Worm (Caenorhabditis elegans) whole organism, L3 larva: Measurements from ENCODE around the gene K05F6.8.
A peak's percentile ranks its signal among the peaks of the same experiment; 100 is the strongest.

Experiments
- R02D3.7 ChIP-seq: fragments of 150-350 bp; optimal IDR thresholded peaks from 2 replicates; lab custom pipeline; 2014; ENCODE audit warnings: missing biosample characterization, missing genetic modification characterization
- ZK546.5 ChIP-seq: sonication (generic microtip); optimal IDR thresholded peaks from 2 replicates; lab custom pipeline; 2017; ENCODE audit warnings: missing biosample characterization, missing genetic modification characterization
- aly-2 ChIP-seq: fragments of 150-350 bp; optimal IDR thresholded peaks from 2 replicates; lab custom pipeline; 2014; ENCODE audit warnings: missing biosample characterization, missing genetic modification characterization
- ama-1 ChIP-seq: fragments of 150-350 bp; optimal IDR thresholded peaks from 2 replicates; lab custom pipeline; 2018
- ceh-28 ChIP-seq: fragments of 150-350 bp; optimal IDR thresholded peaks from 2 replicates; lab custom pipeline; 2014; ENCODE audit warnings: missing biosample characterization, missing genetic modification reagents, missing genetic modification characterization
- ceh-82 ChIP-seq: fragments of 150-350 bp; optimal IDR thresholded peaks from 2 replicates; lab custom pipeline; 2014; ENCODE audit warnings: missing biosample characterization, missing genetic modification characterization
- ceh-9 ChIP-seq: sonication (generic microtip); optimal IDR thresholded peaks from 2 replicates; lab custom pipeline; 2018; ENCODE audit warnings: missing biosample characterization, missing genetic modification characterization
- egl-27 ChIP-seq: sonication (generic microtip); optimal IDR thresholded peaks from 4 replicates; lab custom pipeline; 2017; ENCODE audit warnings: missing biosample characterization, missing genetic modification reagents, missing genetic modification characterization
- egl-5 ChIP-seq: fragments of 150-350 bp; optimal IDR thresholded peaks from 2 replicates; lab custom pipeline; 2017; ENCODE audit warnings: missing biosample characterization, missing genetic modification reagents, missing genetic modification characterization, inconsistent platforms
- elt-1 ChIP-seq: fragments of 150-350 bp; optimal IDR thresholded peaks from 2 replicates; lab custom pipeline; 2014; ENCODE audit warnings: missing biosample characterization, missing genetic modification characterization
- elt-2 ChIP-seq: sonication (generic microtip); optimal IDR thresholded peaks from 2 replicates; lab custom pipeline; 2016; ENCODE audit warnings: missing genetic modification reagents, mild to moderate bottlenecking, missing genetic modification characterization, missing compliant biosample characterization
- elt-3 ChIP-seq, 3 experiments: fragments of 150-350 bp in 1 of 3; sonication (generic microtip) in 2 of 3; optimal IDR thresholded peaks; 2 replicates in 2 of 3; 4 replicates in 1 of 3; lab custom pipeline; 2014 to 2017; ENCODE audit warnings: missing biosample characterization in 3 of 3, missing genetic modification characterization in 3 of 3
- eor-1 ChIP-seq, 2 experiments: fragments of 150-350 bp; optimal IDR thresholded peaks; 2 replicates each; lab custom pipeline; 2014 to 2018; ENCODE audit warnings: missing biosample characterization in 2 of 2, missing genetic modification characterization in 2 of 2
- fkh-2 ChIP-seq: fragments of 150-350 bp; optimal IDR thresholded peaks from 2 replicates; lab custom pipeline; 2014; ENCODE audit warnings: missing biosample characterization, missing genetic modification reagents, missing genetic modification characterization
- fos-1 ChIP-seq: fragments of 150-350 bp; optimal IDR thresholded peaks from 2 replicates; lab custom pipeline; 2014; ENCODE audit warnings: missing biosample characterization, missing genetic modification characterization
- hmg-11 ChIP-seq: sonication (generic microtip); optimal IDR thresholded peaks from 2 replicates; lab custom pipeline; 2016; ENCODE audit warnings: missing genetic modification characterization, missing compliant biosample characterization
- jun-1 ChIP-seq: fragments of 150-350 bp; optimal IDR thresholded peaks from 2 replicates; lab custom pipeline; 2014; ENCODE audit warnings: missing biosample characterization, missing genetic modification reagents, missing genetic modification characterization
- lin-15B ChIP-seq: fragments of 150-350 bp; optimal IDR thresholded peaks from 2 replicates; lab custom pipeline; 2014; ENCODE audit warnings: missing biosample characterization, missing genetic modification characterization
- lin-39 ChIP-seq: fragments of 150-350 bp; optimal IDR thresholded peaks from 2 replicates; lab custom pipeline; 2018; ENCODE audit warnings: missing biosample characterization, missing genetic modification reagents, missing genetic modification characterization
- lsy-12 ChIP-seq: sonication (generic microtip); optimal IDR thresholded peaks from 2 replicates; lab custom pipeline; 2016; ENCODE audit warnings: mild to moderate bottlenecking, missing genetic modification characterization, missing compliant biosample characterization
- mdl-1 ChIP-seq: fragments of 150-350 bp; optimal IDR thresholded peaks from 2 replicates; lab custom pipeline; 2014; ENCODE audit warnings: missing biosample characterization, missing genetic modification characterization
- mml-1 ChIP-seq: fragments of 150-350 bp; sonication (generic microtip); optimal IDR thresholded peaks from 3 replicates; lab custom pipeline; 2014; ENCODE audit warnings: missing biosample characterization, missing genetic modification characterization
- nfya-1 ChIP-seq: sonication (generic microtip); optimal IDR thresholded peaks from 2 replicates; lab custom pipeline; 2017; ENCODE audit warnings: missing genetic modification characterization, mild to moderate bottlenecking, missing compliant biosample characterization, antibody characterized with exemption, moderate library complexity; ENCODE audit not compliant: insufficient read depth
- nhr-11 ChIP-seq: fragments of 150-350 bp; optimal IDR thresholded peaks from 2 replicates; lab custom pipeline; 2014; ENCODE audit warnings: missing biosample characterization, missing genetic modification characterization
- nhr-12 ChIP-seq: fragments of 150-350 bp; optimal IDR thresholded peaks from 2 replicates; lab custom pipeline; 2014; ENCODE audit warnings: missing biosample characterization, missing genetic modification characterization
- nhr-237 ChIP-seq: fragments of 150-350 bp; optimal IDR thresholded peaks from 2 replicates; lab custom pipeline; 2014; ENCODE audit warnings: missing biosample characterization, missing genetic modification characterization
- nhr-43 ChIP-seq: sonication (generic microtip); optimal IDR thresholded peaks from 2 replicates; lab custom pipeline; 2016; ENCODE audit warnings: mild to moderate bottlenecking, missing genetic modification characterization, missing compliant biosample characterization; ENCODE audit not compliant: poor library complexity, severe bottlenecking
- nhr-76 ChIP-seq: fragments of 150-350 bp; sonication (generic microtip); optimal IDR thresholded peaks from 5 replicates; lab custom pipeline; 2014; ENCODE audit warnings: missing biosample characterization, missing genetic modification characterization
- nhr-77 ChIP-seq: fragments of 150-350 bp; optimal IDR thresholded peaks from 2 replicates; lab custom pipeline; 2014; ENCODE audit warnings: missing biosample characterization, missing genetic modification characterization
- pha-4 ChIP-seq: fragments of 150-350 bp; optimal IDR thresholded peaks from 2 replicates; lab custom pipeline; 2014; ENCODE audit warnings: missing biosample characterization, missing genetic modification reagents, missing genetic modification characterization
- pqm-1 ChIP-seq: fragments of 150-350 bp; optimal IDR thresholded peaks from 2 replicates; lab custom pipeline; 2017; ENCODE audit warnings: missing biosample characterization, missing genetic modification characterization, inconsistent platforms
- sea-2 ChIP-seq: fragments of 150-350 bp; sonication (generic microtip); optimal IDR thresholded peaks from 4 replicates; lab custom pipeline; 2014; ENCODE audit warnings: missing biosample characterization, missing genetic modification reagents, missing genetic modification characterization
- snpc-4 ChIP-seq: fragments of 150-350 bp; optimal IDR thresholded peaks from 2 replicates; lab custom pipeline; 2014; ENCODE audit warnings: missing biosample characterization, missing genetic modification characterization
- tbx-2 ChIP-seq: sonication (generic microtip); optimal IDR thresholded peaks from 2 replicates; lab custom pipeline; 2016; ENCODE audit warnings: mild to moderate bottlenecking, missing genetic modification characterization, missing compliant biosample characterization
- unc-39 ChIP-seq: sonication (generic microtip); optimal IDR thresholded peaks from 4 replicates; lab custom pipeline; 2017; ENCODE audit warnings: missing biosample characterization, missing genetic modification characterization
- unc-62 ChIP-seq: fragments of 150-350 bp; sonication (generic microtip); optimal IDR thresholded peaks from 4 replicates; lab custom pipeline; 2014; ENCODE audit warnings: missing biosample characterization, missing genetic modification reagents, missing genetic modification characterization
- zag-1 ChIP-seq: fragments of 150-350 bp; optimal IDR thresholded peaks from 2 replicates; lab custom pipeline; 2014; ENCODE audit warnings: missing biosample characterization, missing genetic modification characterization
- ztf-11 ChIP-seq: fragments of 150-350 bp; optimal IDR thresholded peaks from 2 replicates; lab custom pipeline; 2014; ENCODE audit warnings: missing biosample characterization, missing genetic modification characterization

Gene K05F6.8

ce11 chrII:1584140-1584539, 16.6 kb upstream of the K05F6.8 start, which contains the start of gene clec-21:
clec-21 (minus strand) TSS chrII:1584240.
- TF ChIP-seq zag-1 (tag; lab: Kevin White, UChicago) (no peak), unc-39 (no peak), mdl-1 (no peak), lsy-12 (tag; lab: Kevin White, UChicago) (no peak), ceh-9 (tag; lab: Kevin White, UChicago) (no peak), nhr-77 (no peak), sea-2 (GFP tag; lab: Kevin White, UChicago) (no peak), ztf-11 (tag; lab: Kevin White, UChicago) (no peak), R02D3.7 (no peak), nhr-237 (no peak), tbx-2 (tag; lab: Kevin White, UChicago) (no peak), unc-62 (no peak), lin-39 (no peak), fkh-2 (tag; lab: Kevin White, UChicago) (no peak), nfya-1 (tag; lab: Kevin White, UChicago) (no peak)

DNA sequence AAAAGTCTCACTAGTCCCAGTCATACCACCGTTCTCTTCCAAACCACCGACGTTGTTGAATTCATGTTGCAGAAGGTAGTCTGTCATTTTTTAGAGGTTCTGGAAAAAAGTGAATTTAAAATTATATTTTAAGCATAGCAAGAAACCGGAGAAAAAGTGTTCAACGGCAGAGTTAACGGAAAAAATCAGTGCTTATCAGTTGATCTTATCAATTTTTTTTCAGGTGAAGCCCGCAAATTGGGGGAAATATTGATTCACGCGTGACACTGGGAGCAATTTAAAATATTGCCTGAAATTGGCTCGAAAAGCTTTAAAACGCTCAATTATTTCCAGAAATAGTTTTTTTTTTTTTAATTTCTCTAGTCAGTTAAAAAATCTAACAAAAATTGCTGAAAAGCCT, 12.3 kb upstream of the K05F6.8 start, which contains the start of gene math-38:
TSS of gene math-38 (minus strand) at position 101 of the 400 bp plus-strand sequence.
- TF ChIP-seq elt-2 (peak; percentile 56), R02D3.7 (no peak)

DNA sequence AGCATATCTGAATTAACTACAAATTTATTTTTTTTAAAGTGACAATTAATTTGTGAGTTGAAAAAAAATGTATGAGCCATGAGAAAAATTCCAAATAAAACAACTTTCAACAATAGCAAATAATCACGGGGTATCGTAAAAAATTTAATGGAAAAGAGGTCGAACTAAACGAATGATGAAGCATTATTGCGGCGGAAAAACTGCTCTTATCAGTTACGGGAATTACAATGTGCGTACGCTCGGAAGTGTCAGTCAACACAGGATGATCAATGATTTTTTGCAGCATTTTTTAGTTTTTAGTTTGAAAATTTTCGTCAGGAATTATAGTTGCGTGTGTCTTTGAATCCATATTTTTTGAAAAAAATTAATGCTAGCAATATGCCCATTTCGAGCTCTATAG, 9.2 kb upstream of the K05F6.8 start:
- no peak for TF ChIP-seq nhr-237
- no peak for TF ChIP-seq unc-39
- no peak for TF ChIP-seq ceh-28 (tag; lab: Kevin White, UChicago)
- no peak for TF ChIP-seq tbx-2 (tag; lab: Kevin White, UChicago)
- no peak for TF ChIP-seq ama-1 (lab: Kevin White, UChicago)
- TF ChIP-seq elt-2 = peak; percentile 82
- peak; percentile 68 for TF ChIP-seq pqm-1 (tag; lab: Kevin White, UChicago)
- peak; percentile 21 for TF ChIP-seq jun-1 (tag; lab: Kevin White, UChicago)
- no peak for TF ChIP-seq sea-2 (GFP tag; lab: Kevin White, UChicago)

DNA sequence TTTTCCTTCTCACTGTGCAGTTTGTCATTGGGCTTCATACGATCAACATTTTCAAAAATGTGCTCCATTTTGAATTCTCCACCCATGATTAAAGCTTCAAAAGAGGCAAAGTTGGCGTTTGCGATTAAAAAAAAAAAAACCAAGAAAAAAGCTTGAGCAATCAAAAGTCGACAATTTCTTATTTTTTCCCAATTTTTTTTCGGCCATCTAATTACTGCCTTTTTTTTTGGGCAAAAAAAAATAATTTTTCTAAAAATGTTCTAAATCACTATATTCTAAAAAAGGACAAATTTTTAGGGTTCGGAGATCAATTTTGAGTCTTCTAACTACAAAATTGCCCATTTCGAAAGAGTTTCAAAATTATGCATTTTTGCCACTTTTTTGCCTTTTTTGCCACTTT, 8.5 kb upstream of the K05F6.8 start, which contains the start of gene K05F6.10:
TSS of gene K05F6.10 (minus strand) at position 101 of the 400 bp plus-strand sequence.
- no peak for TF ChIP-seq ZK546.5
- no peak for TF ChIP-seq nhr-12 (tag; lab: Kevin White, UChicago)
- no peak for TF ChIP-seq mdl-1
- no peak for TF ChIP-seq snpc-4 (tag; lab: Kevin White, UChicago)
- no peak for TF ChIP-seq nfya-1 (tag; lab: Kevin White, UChicago)
- no peak for TF ChIP-seq egl-5 (tag; lab: Kevin White, UChicago)
- no peak for TF ChIP-seq ceh-28 (tag; lab: Kevin White, UChicago)
- no peak for TF ChIP-seq eor-1 (tag; optimal IDR thresholded peaks at IDR 0.05; lab: Kevin White, UChicago)
- TF ChIP-seq ceh-82 (tag; lab: Kevin White, UChicago) = no peak
- no peak for TF ChIP-seq nhr-237
- TF ChIP-seq pha-4 (tag; lab: Kevin White, UChicago) = no peak
- TF ChIP-seq fos-1 (tag; lab: Kevin White, UChicago) = no peak
- TF ChIP-seq ceh-9 (tag; lab: Kevin White, UChicago) = no peak
- no peak for TF ChIP-seq ztf-11 (tag; lab: Kevin White, UChicago)
- TF ChIP-seq lin-15B (tag; lab: Kevin White, UChicago) = no peak

DNA sequence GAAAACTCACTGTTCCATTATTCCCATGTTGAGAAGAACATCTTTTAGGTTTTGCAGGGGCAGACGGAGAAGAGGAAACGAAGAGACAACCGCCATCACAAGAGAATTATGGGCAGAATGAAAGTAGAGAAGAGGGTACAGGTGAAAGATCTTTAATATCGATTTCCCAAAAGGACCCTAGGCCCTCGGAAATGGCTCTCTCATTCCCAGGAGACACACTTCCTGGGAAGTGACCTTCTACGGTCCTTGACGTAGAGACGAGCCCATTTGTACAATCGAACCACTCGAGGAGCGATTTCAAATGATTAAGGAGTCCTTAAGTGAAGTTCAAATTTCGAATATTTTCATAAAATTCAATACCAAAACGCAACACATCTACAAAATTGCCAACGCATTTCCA, 3.5 kb upstream of the K05F6.8 start, which contains the start of gene fbxb-46:
TSS of gene fbxb-46 (minus strand) at position 101 of the 400 bp plus-strand sequence.
- no peak for TF ChIP-seq unc-62
- no peak for TF ChIP-seq mml-1 (tag; lab: Kevin White, UChicago)
- TF ChIP-seq tbx-2 (tag; lab: Kevin White, UChicago) = no peak
- no peak for TF ChIP-seq egl-27 (tag; lab: Kevin White, UChicago)
- TF ChIP-seq nhr-43 (tag; lab: Kevin White, UChicago) = no peak
- no peak for TF ChIP-seq ama-1 (lab: Kevin White, UChicago)
- no peak for TF ChIP-seq lin-15B (tag; lab: Kevin White, UChicago)
- TF ChIP-seq ztf-11 (tag; lab: Kevin White, UChicago) = no peak
- TF ChIP-seq nfya-1 (tag; lab: Kevin White, UChicago) = no peak
- TF ChIP-seq nhr-76 = no peak
- TF ChIP-seq aly-2 (tag; lab: Kevin White, UChicago) = no peak
- no peak for TF ChIP-seq egl-5 (tag; lab: Kevin White, UChicago)
- TF ChIP-seq hmg-11 (tag; lab: Kevin White, UChicago) = no peak
- no peak for TF ChIP-seq elt-1 (tag; lab: Kevin White, UChicago)
- TF ChIP-seq lsy-12 (tag; lab: Kevin White, UChicago) = no peak
- TF ChIP-seq elt-3 (tag; optimal IDR thresholded peaks at IDR 0.05; lab: Kevin White, UChicago) = no peak
- TF ChIP-seq nhr-237 = no peak
- no peak for TF ChIP-seq pha-4 (tag; lab: Kevin White, UChicago)
- no peak for TF ChIP-seq nhr-11 (tag; lab: Kevin White, UChicago)
